Worm (Caenorhabditis elegans): ENCODE data around the gene K06A4.10.

Gene K06A4.10

ce11 chrV:9536505-9536904 is 46.9 kb upstream of the K06A4.10 start, which contains the start of gene C50F4.4 (continued):
- TF ChIP-seq unc-62 (GFP tag; optimal IDR thresholded peaks at IDR 0.05): no peak
- TF ChIP-seq mep-1 (tag; optimal IDR thresholded peaks at IDR 0.05): peak; percentile 12
- TF ChIP-seq vab-15 (tag; optimal IDR thresholded peaks at IDR 0.05): no peak
- no peak for TF ChIP-seq aha-1 (tag; optimal IDR thresholded peaks at IDR 0.05)
- TF ChIP-seq ceh-90 (tag; optimal IDR thresholded peaks at IDR 0.05): peak; percentile 74
- no peak for TF ChIP-seq isw-1 (GFP tag; IDR thresholded peaks at IDR 0.05)
- TF ChIP-seq dsc-1 (tag; optimal IDR thresholded peaks at IDR 0.05): peak; percentile 61
- peak; percentile 29 to 33 for TF ChIP-seq lin-35 (GFP tag; optimal IDR thresholded peaks at IDR 0.05)
- TF ChIP-seq swsn-7 (tag; optimal IDR thresholded peaks at IDR 0.05): peak; percentile 59
- TF ChIP-seq nhr-71 (tag; optimal IDR thresholded peaks at IDR 0.05): peak; percentile 69
- TF ChIP-seq snpc-4 (tag; optimal IDR thresholded peaks at IDR 0.05): no peak
- peak; percentile 36 for TF ChIP-seq egl-13 (tag; optimal IDR thresholded peaks at IDR 0.05)
- no peak for TF ChIP-seq C16A3.4 (tag; optimal IDR thresholded peaks at IDR 0.05)
- TF ChIP-seq C04F5.9 (tag; optimal IDR thresholded peaks at IDR 0.05): no peak
- no peak for TF ChIP-seq ceh-82 (tag; optimal IDR thresholded peaks at IDR 0.05)
- TF ChIP-seq jun-1 (tag; optimal IDR thresholded peaks at IDR 0.05): no peak
- no peak for TF ChIP-seq blmp-1 (tag; optimal IDR thresholded peaks at IDR 0.05)
- TF ChIP-seq skn-1 (tag; optimal IDR thresholded peaks at IDR 0.05): no peak
- TF ChIP-seq zag-1 (tag; optimal IDR thresholded peaks at IDR 0.05): no peak
- no peak for TF ChIP-seq unc-30 (tag; optimal IDR thresholded peaks at IDR 0.05)
- TF ChIP-seq grh-1 (GFP tag; IDR thresholded peaks at IDR 0.05): no peak
- TF ChIP-seq mef-2 (tag; optimal IDR thresholded peaks at IDR 0.05): no peak
- no peak for TF ChIP-seq ets-5 (GFP tag; IDR thresholded peaks at IDR 0.05)
- no peak for TF ChIP-seq nhr-12 (tag; optimal IDR thresholded peaks at IDR 0.05)
- no peak for TF ChIP-seq mdl-1 (tag; optimal IDR thresholded peaks at IDR 0.05)
- TF ChIP-seq dpl-1 (GFP tag; optimal IDR thresholded peaks at IDR 0.05): peak; percentile 20 to 65 (median 38)
- no peak for TF ChIP-seq pqm-1 (tag; optimal IDR thresholded peaks at IDR 0.05)
- peak; percentile 32 to 56 for TF ChIP-seq efl-1 (optimal IDR thresholded peaks at IDR 0.05)
- TF ChIP-seq efl-1 (GFP tag; optimal IDR thresholded peaks at IDR 0.05 in 1 of 2): peak; percentile 49 to 94
- TF ChIP-seq nhr-20 (tag; optimal IDR thresholded peaks at IDR 0.05): peak; percentile 53
- no peak for TF ChIP-seq unc-98 (GFP tag; IDR thresholded peaks at IDR 0.05)
- no peak for TF ChIP-seq nhr-28 (tag; optimal IDR thresholded peaks at IDR 0.05)
- no peak for TF ChIP-seq efl-3 (GFP tag; optimal IDR thresholded peaks at IDR 0.05)
- peak; percentile 7 for TF ChIP-seq lin-39 (tag; optimal IDR thresholded peaks at IDR 0.05)
- TF ChIP-seq fkh-8 (tag; optimal IDR thresholded peaks at IDR 0.05): peak; percentile 15

- TF ChIP-seq lsy-2 (tag; optimal IDR thresholded peaks at IDR 0.05): no peak
- TF ChIP-seq nhr-84 (tag; optimal IDR thresholded peaks at IDR 0.05): no peak
- TF ChIP-seq tbx-2 (tag; optimal IDR thresholded peaks at IDR 0.05): no peak
- no peak for TF ChIP-seq lin-14 (GFP tag; optimal IDR thresholded peaks at IDR 0.05)
- no peak for TF ChIP-seq C04F5.9 (tag; optimal IDR thresholded peaks at IDR 0.05)
- no peak for TF ChIP-seq ztf-11 (tag; optimal IDR thresholded peaks at IDR 0.05)
These were observed 45.0 kb upstream of the K06A4.10 start, which contains the start of gene tag-329 for ce11 chrV:9534621-9535020. TSS of gene tag-329 (plus strand) at chrV:9534921.

- TF ChIP-seq mef-2 (tag; optimal IDR thresholded peaks at IDR 0.05) (no peak), nhr-90 (tag; optimal IDR thresholded peaks at IDR 0.05; ENCODE audit: poor library complexity) (no peak), unc-98 (GFP tag; IDR thresholded peaks at IDR 0.05) (no peak), fos-1 (tag; optimal IDR thresholded peaks at IDR 0.05) (no peak), snpc-4 (tag; optimal IDR thresholded peaks at IDR 0.05) (no peak), efl-1 (optimal IDR thresholded peaks at IDR 0.05) (no peak), efl-1 (GFP tag; optimal IDR thresholded peaks at IDR 0.05 in 1 of 2) (no peak), nhr-77 (tag; optimal IDR thresholded peaks at IDR 0.05) (no peak), irx-1 (tag; optimal IDR thresholded peaks at IDR 0.05) (no peak), Y116A8C.19 (tag; optimal IDR thresholded peaks at IDR 0.05; ENCODE audit: borderline replicate concordance) (no peak)
These were observed 41.9 kb upstream of the K06A4.10 start, which contains the start of the genes C50F4.10 and pfk-1.2 for ce11 chrV:9531477-9531876. TSS of gene C50F4.10 (minus strand) at chrV:9531577. TSS of gene pfk-1.2 (plus strand) at chrV:9531801.

Data from whole organism, L1 larva.